Worm (Caenorhabditis elegans): ENCODE measurements around the gene C08E8.6.

DNA sequence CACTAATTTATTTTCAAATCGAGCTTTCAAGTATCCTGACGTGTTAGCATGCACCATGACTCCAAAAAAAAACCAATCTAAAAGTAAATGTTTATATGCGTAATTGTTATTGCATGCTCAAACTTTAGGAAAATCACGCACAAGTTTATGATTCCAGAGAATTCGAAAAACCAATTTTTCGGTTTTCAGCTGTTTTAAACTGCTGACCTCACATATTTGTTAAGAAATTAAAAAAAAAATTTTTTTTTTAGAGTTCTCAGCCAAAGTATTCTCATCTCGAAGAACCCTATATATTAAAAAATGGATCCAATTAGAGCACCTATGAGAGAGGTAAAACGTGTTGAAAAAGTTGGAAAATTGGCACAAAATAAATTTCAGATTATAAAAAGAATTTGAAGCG is 6.0 kb upstream of the C08E8.6 start, which contains the start of gene Y51A2B.2:
- TF ChIP-seq mdl-1 (tag; optimal IDR thresholded peaks at IDR 0.05) = no peak
- TF ChIP-seq ztf-11 (tag; optimal IDR thresholded peaks at IDR 0.05) = no peak
- TF ChIP-seq blmp-1 (tag; optimal IDR thresholded peaks at IDR 0.05; ENCODE audit: insufficient read depth) = no peak
- no peak for TF ChIP-seq nhr-237 (tag; optimal IDR thresholded peaks at IDR 0.05)
- no peak for TF ChIP-seq lsy-2 (tag; optimal IDR thresholded peaks at IDR 0.05)
- no peak for TF ChIP-seq nhr-11 (tag; optimal IDR thresholded peaks at IDR 0.05)
- TF ChIP-seq egl-27 (tag; optimal IDR thresholded peaks at IDR 0.05) = no peak
- TF ChIP-seq lin-13 (GFP tag; optimal IDR thresholded peaks at IDR 0.05) = no peak
- no peak for TF ChIP-seq ceh-82 (tag; optimal IDR thresholded peaks at IDR 0.05)
- no peak for TF ChIP-seq nhr-23 (tag; optimal IDR thresholded peaks at IDR 0.05)
- TF ChIP-seq nhr-77 (tag; optimal IDR thresholded peaks at IDR 0.05) = no peak
- TF ChIP-seq sma-3 (GFP tag; optimal IDR thresholded peaks at IDR 0.05) = no peak

All from whole organism, L2 larva.